Fruit fly (Drosophila melanogaster) whole organism, prepupa: ENCODE data around the gene tefu.

Experiments used
- Blimp-1 ChIP-seq: fragments of 200-800 bp; sonication (Bioruptor generic); optimal IDR thresholded peaks from 3 replicates; lab custom pipeline; 2017; ENCODE audit warnings: missing biosample characterization, missing genetic modification characterization, mild to moderate bottlenecking, moderate library complexity, missing genetic modification reagents
- CG1621 ChIP-seq: fragments of 200-800 bp; sonication (Bioruptor generic); optimal IDR thresholded peaks from 3 replicates; lab custom pipeline; 2018; ENCODE audit warnings: missing biosample characterization, mild to moderate bottlenecking, missing genetic modification characterization
- CG3032 ChIP-seq: fragments of 200-800 bp; optimal IDR thresholded peaks from 2 replicates; lab custom pipeline; 2019; ENCODE audit warnings: missing biosample characterization, mild to moderate bottlenecking, missing genetic modification characterization, moderate library complexity
- CG31627 ChIP-seq: fragments of 200-800 bp; sonication (Bioruptor generic); optimal IDR thresholded peaks from 3 replicates; lab custom pipeline; 2016; ENCODE audit warnings: missing biosample characterization, missing genetic modification characterization
- CG32006 ChIP-seq: fragments of 200-800 bp; sonication (Bioruptor generic); optimal IDR thresholded peaks from 3 replicates; lab custom pipeline; 2017; ENCODE audit warnings: missing biosample characterization, mild to moderate bottlenecking, missing genetic modification characterization
- CG6792 ChIP-seq: fragments of 200-800 bp; sonication (Bioruptor generic); optimal IDR thresholded peaks from 3 replicates; lab custom pipeline; 2016; ENCODE audit warnings: missing biosample characterization, missing genetic modification characterization
- CG8119 ChIP-seq: fragments of 200-800 bp; sonication (Bioruptor generic); IDR thresholded peaks from 3 replicates; pipeline ENCODE4 v1.3.6; 2022; ENCODE audit warnings: missing biosample characterization, missing genetic modification characterization
- CG8319 ChIP-seq: fragments of 200-800 bp; sonication (Bioruptor generic); optimal IDR thresholded peaks from 3 replicates; lab custom pipeline; 2016; ENCODE audit warnings: missing biosample characterization, missing genetic modification characterization
- CG9139 ChIP-seq: fragments of 200-800 bp; sonication (Bioruptor generic); optimal IDR thresholded peaks from 3 replicates; lab custom pipeline; 2017; ENCODE audit warnings: missing biosample characterization, mild to moderate bottlenecking, missing genetic modification characterization
- Ets21C ChIP-seq: fragments of 200-800 bp; sonication (Bioruptor generic); optimal IDR thresholded peaks from 3 replicates; lab custom pipeline; 2016; ENCODE audit warnings: missing biosample characterization, missing genetic modification characterization
- Hr39 ChIP-seq: fragments of 200-800 bp; sonication (Bioruptor generic); optimal IDR thresholded peaks from 2 replicates; lab custom pipeline; 2016; ENCODE audit warnings: missing biosample characterization, missing genetic modification characterization
- Lpt ChIP-seq: fragments of 200-800 bp; sonication (Bioruptor generic); optimal IDR thresholded peaks from 3 replicates; lab custom pipeline; 2016; ENCODE audit warnings: missing biosample characterization, missing genetic modification characterization
- Met ChIP-seq: fragments of 200-800 bp; sonication (Bioruptor generic); optimal IDR thresholded peaks from 3 replicates; lab custom pipeline; 2016; ENCODE audit warnings: missing biosample characterization, missing genetic modification characterization
- Sox102F ChIP-seq: fragments of 200-800 bp; sonication (Bioruptor generic); optimal IDR thresholded peaks from 2 replicates; lab custom pipeline; 2016; ENCODE audit warnings: missing biosample characterization, mild to moderate bottlenecking, missing genetic modification characterization
- Sox14 ChIP-seq: fragments of 200-800 bp; sonication (Bioruptor generic); optimal IDR thresholded peaks from 3 replicates; lab custom pipeline; 2016; ENCODE audit warnings: missing biosample characterization, missing genetic modification characterization
- achi ChIP-seq: fragments of 200-800 bp; sonication (Bioruptor generic); optimal IDR thresholded peaks from 3 replicates; lab custom pipeline; 2016; ENCODE audit warnings: missing biosample characterization, missing genetic modification characterization
- salr ChIP-seq, 2 experiments: fragments of 200-800 bp; sonication (Bioruptor generic); optimal IDR thresholded peaks; 3 replicates each; lab custom pipeline; 2016 to 2018; ENCODE audit warnings: missing biosample characterization in 2 of 2, missing genetic modification characterization in 2 of 2, mild to moderate bottlenecking in 1 of 2

tefu gene

DNA sequence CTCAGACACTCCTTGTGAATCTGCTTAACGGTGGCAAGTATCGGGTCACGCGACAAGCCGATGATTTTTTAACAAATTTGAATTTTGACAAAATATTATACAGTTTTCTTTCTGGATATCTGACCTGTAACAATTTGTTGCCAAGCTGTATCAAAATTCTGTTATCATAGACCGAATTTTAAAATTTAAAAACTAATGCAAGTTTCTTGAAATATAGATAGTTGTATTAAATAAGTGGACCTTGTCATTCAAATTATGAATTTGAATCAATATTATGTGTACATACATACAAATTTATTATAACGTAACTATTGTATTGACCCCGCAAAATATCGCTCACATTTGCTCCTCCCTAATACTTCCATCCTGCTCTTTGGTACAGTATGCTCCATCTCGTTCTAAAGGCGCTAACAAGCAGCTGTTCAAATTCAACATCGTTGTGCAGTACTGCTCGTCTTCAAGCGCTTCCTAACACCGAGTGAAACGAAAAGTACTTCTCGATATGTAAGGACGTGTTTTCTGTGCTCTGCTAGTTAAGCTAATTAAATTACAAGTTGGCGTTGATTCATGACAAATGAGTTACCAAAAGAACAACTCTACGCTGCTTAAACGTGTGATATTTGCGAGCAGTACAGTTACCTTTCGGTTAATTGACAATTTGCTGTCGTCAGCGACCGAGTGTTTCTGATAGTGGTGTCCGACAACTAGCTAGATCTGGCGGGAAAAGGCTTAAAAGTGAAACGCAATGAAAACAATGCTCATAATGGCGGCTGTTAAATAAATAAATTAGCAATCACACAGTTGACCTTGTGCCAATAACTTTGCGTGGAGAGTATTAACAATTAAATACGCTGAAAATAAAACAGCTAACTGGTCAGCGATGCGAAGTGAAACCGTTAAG, 45.7 kb downstream of the tefu start, which contains the start of the genes Kpc1 and CG42542 (continued):
- TF ChIP-seq Lpt (GFP tag; lab: Kevin White, UChicago) (peak; percentile 47), CG32006 (GFP tag; lab: Kevin White, UChicago) (peak; percentile 72), Blimp-1 (GFP tag; lab: Kevin White, UChicago) (peak; percentile 86), achi (GFP tag; lab: Kevin White, UChicago) (peak; percentile 71), Ets21C (GFP tag; lab: Kevin White, UChicago) (peak; percentile 75), CG9139 (no peak), CG3032 (tag; lab: Kevin White, UChicago) (no peak), Sox102F (GFP tag; lab: Kevin White, UChicago) (peak; percentile 69), Met (peak; percentile 81), CG6792 (GFP tag; lab: Kevin White, UChicago) (peak; percentile 69), CG1621 (peak; percentile 3), CG8319 (GFP tag; lab: Kevin White, UChicago) (peak; percentile 31), Sox14 (GFP tag; lab: Kevin White, UChicago) (peak; percentile 69), CG31627 (GFP tag; lab: Kevin White, UChicago) (peak; percentile 80), salr (GFP tag; optimal IDR thresholded peaks at IDR 0.05; lab: Kevin White, UChicago) (peak; percentile 36 to 53), CG8119 (peak; percentile 53; the same call in 1 of the 3 replicates), Hr39 (peak; percentile 81)
